Fruit fly (Drosophila melanogaster) S2 (cell line): ENCODE measurements around the gene CG13108.

Experiments used
- CG8478 ChIP-seq: fragments of >200 bp; optimal IDR thresholded peaks from 2 replicates; lab custom pipeline; 2018
- CTCF ChIP-seq, 2 experiments: fragments of >200 bp; optimal IDR thresholded peaks; 2 replicates each; lab custom pipeline; 2018

- TF ChIP-seq CG8478 (lab: Kevin White, UChicago), result no peak
- TF ChIP-seq CTCF (optimal IDR thresholded peaks at IDR 0.05; lab: Kevin White, UChicago), result no peak
Measured at dm6 chr2L:9120475-9121309, 43.3 kb upstream of the CG13108 start.
